Fruit fly (Drosophila melanogaster): ENCODE measurements around the gene vanin-like.

The vanin-like gene

DNA sequence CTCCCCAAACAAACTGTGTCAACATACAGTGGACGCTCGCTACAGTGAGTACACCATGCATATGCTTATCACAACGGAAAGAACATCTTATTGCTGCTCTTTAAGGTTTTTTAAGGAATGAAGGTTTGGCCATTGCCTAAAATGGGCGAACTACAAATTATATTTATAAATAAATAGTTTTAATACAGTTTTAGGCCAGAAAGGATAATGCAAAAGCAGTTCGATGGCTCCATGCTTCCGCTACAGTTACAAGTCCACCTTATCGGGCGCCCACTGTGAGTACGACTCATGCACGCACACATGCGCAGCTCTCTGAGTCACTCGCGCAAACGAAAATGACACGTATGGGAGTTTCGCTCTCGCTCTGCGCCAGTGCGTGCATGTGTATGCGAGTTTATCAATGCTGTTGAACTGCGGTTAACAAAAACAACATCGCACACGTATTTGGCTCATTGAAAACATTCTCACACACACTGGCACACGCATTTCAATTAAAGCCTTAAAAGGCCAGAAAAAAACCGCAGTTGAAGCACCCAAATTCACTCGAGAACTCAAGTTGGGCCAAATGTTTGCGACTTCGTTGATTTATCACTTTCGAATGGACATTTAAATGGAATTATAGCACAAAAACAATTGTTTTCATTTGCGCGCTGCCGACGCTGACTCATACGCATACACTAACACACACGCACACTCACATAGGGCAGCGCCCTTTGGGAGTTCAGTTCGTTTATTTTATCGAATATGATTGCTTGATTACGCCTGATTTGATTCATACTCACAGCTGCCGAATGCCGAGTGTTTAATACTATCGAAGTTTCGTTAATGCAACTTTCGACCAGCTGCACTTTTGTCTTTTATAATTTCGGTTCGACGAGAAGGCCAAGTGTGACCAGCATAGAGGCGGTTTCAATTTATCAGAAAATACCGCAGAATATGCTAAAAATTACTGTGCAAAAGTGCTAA is 22.1 kb upstream of the vanin-like start, which contains the start of gene sqh (continued):
- TF ChIP-seq CG13894 (tag; optimal IDR thresholded peaks at IDR 0.05) (peak; percentile 83), rib (GFP tag; IDR thresholded peaks at IDR 0.05) (peak; percentile 83; the same call in 1 of the 2 replicates), mld (GFP tag; IDR thresholded peaks at IDR 0.05; ENCODE audit: partially characterized antibody) (no peak), HLH3B (GFP tag; IDR thresholded peaks at IDR 0.05) (peak; percentile 90), klu (GFP tag; IDR thresholded peaks at IDR 0.05) (peak; percentile 82), CG31388 (GFP tag; optimal IDR thresholded peaks at IDR 0.05) (peak; percentile 72), seq (GFP tag; IDR thresholded peaks at IDR 0.05) (peak; percentile 92), CG2120 (GFP tag; optimal IDR thresholded peaks at IDR 0.05) (peak; percentile 83), MTF-1 (GFP tag; optimal IDR thresholded peaks at IDR 0.05; ENCODE audit: borderline replicate concordance) (peak; percentile 47), maf-S (GFP tag; optimal IDR thresholded peaks at IDR 0.05) (no peak), CG4404 (GFP tag; IDR thresholded peaks at IDR 0.05) (peak; percentile 87), salm (tag; optimal IDR thresholded peaks at IDR 0.05) (peak; percentile 78), CG6689 (GFP tag; IDR thresholded peaks at IDR 0.05) (peak; percentile 95), CG12769 (tag; optimal IDR thresholded peaks at IDR 0.05) (no peak), CG6791 (GFP tag; IDR thresholded peaks at IDR 0.05; ENCODE audit: partially characterized antibody) (no peak), sens (GFP tag) (peak; percentile 92), fd102C (GFP tag; optimal IDR thresholded peaks at IDR 0.05) (no peak), croc (GFP tag; conservative IDR thresholded peaks at IDR 0.05) (peak; percentile 87), wor (GFP tag; IDR thresholded peaks at IDR 0.05) (peak; percentile 81), Atf6 (GFP tag; IDR thresholded peaks at IDR 0.05) (peak; percentile 94), cad (GFP tag; optimal IDR thresholded peaks at IDR 0.05) (no peak), ham (GFP tag; IDR thresholded peaks at IDR 0.05) (peak; percentile 72), NfI (GFP tag; optimal IDR thresholded peaks at IDR 0.05) (peak; percentile 89), Elba2 (GFP tag; optimal IDR thresholded peaks at IDR 0.05) (no peak), stc (GFP tag; IDR thresholded peaks at IDR 0.05) (peak; percentile 90), CG8478 (optimal IDR thresholded peaks at IDR 0.05) (peak; percentile 77), H2.0 (GFP tag; IDR thresholded peaks at IDR 0.05) (peak; percentile 84), Dref (GFP tag; IDR thresholded peaks at IDR 0.05) (0 out of 2 replicates have a peak, but pooled peaks have one; percentile 19), dmrt11E (tag; optimal IDR thresholded peaks at IDR 0.05) (peak; percentile 84), CG6654 (GFP tag; optimal IDR thresholded peaks at IDR 0.05) (peak; percentile 39), CG32532 (GFP tag; IDR thresholded peaks at IDR 0.05) (peak; percentile 92), Dbx (GFP tag; IDR thresholded peaks at IDR 0.05) (peak; percentile 92), CG14860 (GFP tag; IDR thresholded peaks at IDR 0.05; ENCODE audit: partially characterized antibody) (no peak), prd (optimal IDR thresholded peaks at IDR 0.05) (no peak), prd (GFP tag; IDR thresholded peaks at IDR 0.05) (peak; percentile 94), CG5953 (GFP tag; IDR thresholded peaks at IDR 0.05) (peak; percentile 77), chif (GFP tag; optimal IDR thresholded peaks at IDR 0.05) (peak; percentile 30 to 61), lmd (GFP tag; IDR thresholded peaks at IDR 0.05) (peak; percentile 96), CG15011 (GFP tag; optimal IDR thresholded peaks at IDR 0.05) (no peak), CG31224 (GFP tag; IDR thresholded peaks at IDR 0.05) (peak; percentile 83), Sox100B (GFP tag; optimal IDR thresholded peaks at IDR 0.05) (peak; percentile 90), gem (tag; optimal IDR thresholded peaks at IDR 0.05) (peak; percentile 92), sens-2 (GFP tag; IDR thresholded peaks at IDR 0.05) (peak; percentile 70), Xbp1 (GFP tag; optimal IDR thresholded peaks at IDR 0.05) (peak; percentile 84), dati (GFP tag; IDR thresholded peaks at IDR 0.05) (peak; percentile 26; the same call in 1 of the 2 replicates), hkb (optimal IDR thresholded peaks at IDR 0.05) (no peak), hkb (GFP tag; IDR thresholded peaks at IDR 0.05) (peak; percentile 92; the same call in 1 of the 2 replicates), unpg (GFP tag; optimal IDR thresholded peaks at IDR 0.05) (peak; percentile 87), lov (optimal IDR thresholded peaks at IDR 0.05) (no peak), lov (GFP tag; IDR thresholded peaks at IDR 0.05) (peak; percentile 73; the same call in 2 of the 3 replicates)
